Fruit fly (Drosophila melanogaster) whole organism, pupa: ENCODE data around the gene CG34355.

Experiments
- CG10348 ChIP-seq: fragments of 200-800 bp; sonication (Bioruptor generic); IDR thresholded peaks from 2 replicates; pipeline ENCODE4 v1.3.6; 2022; ENCODE audit warnings: missing biosample characterization, missing genetic modification characterization
- CG34367 ChIP-seq: fragments of 200-800 bp; sonication (Bioruptor generic); optimal IDR thresholded peaks from 2 replicates; lab custom pipeline; 2018; ENCODE audit warnings: missing biosample characterization, mild to moderate bottlenecking, missing genetic modification characterization
- CG8159 ChIP-seq: fragments of 200-800 bp; sonication (Bioruptor generic); optimal IDR thresholded peaks from 3 replicates; lab custom pipeline; 2018; ENCODE audit warnings: missing biosample characterization, mild to moderate bottlenecking, missing genetic modification characterization, moderate library complexity
- rn ChIP-seq: fragments of 200-800 bp; sonication (Bioruptor generic); IDR thresholded peaks from 2 replicates; pipeline ENCODE4 v1.3.6; 2022; ENCODE audit warnings: missing biosample characterization, missing genetic modification characterization

- peak; percentile 43 for TF ChIP-seq CG34367 (tag; lab: Kevin White, UChicago)
- TF ChIP-seq CG8159 (tag; lab: Kevin White, UChicago) = peak; percentile 75
- no peak for TF ChIP-seq CG10348
- no peak for TF ChIP-seq rn (GFP tag; lab: Robert Waterston, UW)
Measured at dm6 chr3R:23763622-23764273, 39.9 kb upstream of the CG34355 start, which contains the start of gene Lsd-1.
